Worm (Caenorhabditis elegans): ENCODE measurements around the gene B0244.16.

- TF ChIP-seq him-1 (tag; optimal IDR thresholded peaks at IDR 0.05) (no peak), W03F9.2 (tag; optimal IDR thresholded peaks at IDR 0.05) (no peak), dao-5 (tag; optimal IDR thresholded peaks at IDR 0.05) (no peak)
Observed at ce11 chrIII:5719105-5719831, 21.5 kb upstream of the B0244.16 start.

Measured in whole organism, L4/young adult.